Worm (Caenorhabditis elegans): ENCODE data around the gene lgc-54.
A peak's percentile ranks its signal among the peaks of the same experiment; 100 is the strongest.

The lgc-54 gene

ce11 chrV:6836036-6836435 is 10.4 kb downstream of the lgc-54 start:
- TF ChIP-seq mec-3 (tag; optimal IDR thresholded peaks at IDR 0.05; ENCODE audit: borderline replicate concordance), result no peak

ce11 chrV:6835242-6835641 is 11.2 kb downstream of the lgc-54 start, which contains the start of the genes T15B7.14 and col-143:
Gene T15B7.14, minus strand, starts transcription at chrV:6835342.
Gene col-143, plus strand, starts transcription at chrV:6835635.
- TF ChIP-seq nfya-1 (tag; optimal IDR thresholded peaks at IDR 0.05) (no peak), ceh-48 (tag; optimal IDR thresholded peaks at IDR 0.05) (no peak), mec-3 (tag; optimal IDR thresholded peaks at IDR 0.05; ENCODE audit: borderline replicate concordance) (no peak), ahr-1 (tag; optimal IDR thresholded peaks at IDR 0.05) (no peak), hlh-30 (tag; optimal IDR thresholded peaks at IDR 0.05; ENCODE audit: insufficient read depth) (no peak), unc-3 (GFP tag; conservative IDR thresholded peaks at IDR 0.05) (no peak), unc-3 (tag; optimal IDR thresholded peaks at IDR 0.05) (no peak), ztf-16 (tag; optimal IDR thresholded peaks at IDR 0.05) (no peak), pros-1 (tag; optimal IDR thresholded peaks at IDR 0.05) (no peak), ceh-24 (tag; optimal IDR thresholded peaks at IDR 0.05) (no peak), fax-1 (tag; optimal IDR thresholded peaks at IDR 0.05) (no peak), lim-6 (tag; optimal IDR thresholded peaks at IDR 0.05) (no peak), che-1 (tag; optimal IDR thresholded peaks at IDR 0.05) (no peak), ceh-31 (tag; optimal IDR thresholded peaks at IDR 0.05) (no peak), unc-86 (tag; optimal IDR thresholded peaks at IDR 0.05) (no peak), elt-4 (tag; optimal IDR thresholded peaks at IDR 0.05) (no peak), ceh-2 (tag; optimal IDR thresholded peaks at IDR 0.05) (no peak)

ce11 chrV:6831539-6831938 is 14.9 kb downstream of the lgc-54 start:
- TF ChIP-seq unc-42 (tag; optimal IDR thresholded peaks at IDR 0.05) (no peak), K09A11.1 (tag; optimal IDR thresholded peaks at IDR 0.05; ENCODE audit: insufficient read depth) (no peak), syd-9 (tag; optimal IDR thresholded peaks at IDR 0.05) (no peak), elt-4 (tag; optimal IDR thresholded peaks at IDR 0.05) (no peak), unc-3 (GFP tag; conservative IDR thresholded peaks at IDR 0.05) (no peak), unc-3 (tag; optimal IDR thresholded peaks at IDR 0.05) (no peak)

- TF ChIP-seq K09A11.1 (tag; optimal IDR thresholded peaks at IDR 0.05; ENCODE audit: insufficient read depth) (no peak), ref-2 (tag; optimal IDR thresholded peaks at IDR 0.05) (no peak), syd-9 (tag; optimal IDR thresholded peaks at IDR 0.05) (no peak), sox-4 (tag; optimal IDR thresholded peaks at IDR 0.05) (no peak), unc-3 (GFP tag; conservative IDR thresholded peaks at IDR 0.05) (no peak), unc-3 (tag; optimal IDR thresholded peaks at IDR 0.05) (no peak), ceh-14 (tag; optimal IDR thresholded peaks at IDR 0.05) (no peak), ceh-22 (tag; optimal IDR thresholded peaks at IDR 0.05) (no peak), hlh-15 (tag; optimal IDR thresholded peaks at IDR 0.05) (no peak), sox-2 (GFP tag; IDR thresholded peaks at IDR 0.05) (no peak), ceh-30 (tag; optimal IDR thresholded peaks at IDR 0.05) (no peak), hlh-6 (tag; optimal IDR thresholded peaks at IDR 0.05) (no peak), tbx-7 (tag; optimal IDR thresholded peaks at IDR 0.05) (no peak), K02D7.2 (tag; optimal IDR thresholded peaks at IDR 0.05) (no peak)
Observed at ce11 chrV:6830755-6831227, 15.6 kb downstream of the lgc-54 start, which contains the start of gene col-142. Gene col-142, plus strand, starts transcription at chrV:6831177.

- TF ChIP-seq hlh-6 (tag; optimal IDR thresholded peaks at IDR 0.05) (peak; percentile 18), K09A11.1 (tag; optimal IDR thresholded peaks at IDR 0.05; ENCODE audit: insufficient read depth) (no peak), ref-2 (tag; optimal IDR thresholded peaks at IDR 0.05) (no peak), pqm-1 (tag; optimal IDR thresholded peaks at IDR 0.05) (no peak), ceh-22 (tag; optimal IDR thresholded peaks at IDR 0.05) (no peak), tbx-7 (tag; optimal IDR thresholded peaks at IDR 0.05) (peak; percentile 24), C08G9.2 (tag; optimal IDR thresholded peaks at IDR 0.05) (no peak), C38D4.7 (GFP tag; optimal IDR thresholded peaks at IDR 0.05) (no peak), Y22D7AL.16 (tag; optimal IDR thresholded peaks at IDR 0.05) (no peak), sox-4 (tag; optimal IDR thresholded peaks at IDR 0.05) (peak; percentile 9)
Observed at ce11 chrV:6830075-6830474, 16.3 kb downstream of the lgc-54 start.

Data from whole organism, late embryonic.